Worm (Caenorhabditis elegans): ENCODE measurements around the gene fip-1.

fip-1 gene

DNA sequence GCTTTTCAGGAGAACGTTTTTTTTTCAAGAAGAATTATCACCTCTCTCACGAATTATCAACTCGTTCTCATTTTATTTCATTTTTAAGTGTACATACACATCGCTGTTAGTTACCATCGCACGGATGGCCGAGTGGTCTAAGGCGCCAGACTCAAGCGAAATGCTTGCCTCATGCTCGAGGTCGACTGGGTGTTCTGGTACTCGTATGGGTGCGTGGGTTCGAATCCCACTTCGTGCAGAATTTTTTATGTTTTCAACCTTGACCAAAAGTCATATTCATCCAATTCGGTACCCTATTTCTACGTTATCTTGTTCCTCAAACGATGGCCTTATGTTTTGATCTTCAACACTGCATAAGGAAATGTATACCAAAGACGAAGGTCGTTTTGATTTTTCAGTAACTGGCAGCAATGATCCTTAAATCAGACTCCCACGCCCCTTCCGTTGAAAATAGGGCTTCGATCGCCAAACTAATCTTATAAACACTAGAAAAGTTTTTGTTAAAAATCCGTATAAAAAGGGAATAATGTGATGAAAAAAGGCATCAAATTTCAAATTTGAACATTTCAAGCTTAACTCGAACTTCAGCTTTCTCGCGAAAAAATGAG lies at the start of gene fip-1 (continued):
- no peak for TF ChIP-seq ces-1 (GFP tag; optimal IDR thresholded peaks at IDR 0.05)
- TF ChIP-seq ztf-7 (tag; optimal IDR thresholded peaks at IDR 0.05) = no peak
- TF ChIP-seq F49E8.2 (tag; optimal IDR thresholded peaks at IDR 0.05; ENCODE audit: borderline replicate concordance) = no peak
- TF ChIP-seq Y75B8A.6 (GFP tag; IDR thresholded peaks at IDR 0.05) = no peak
- no peak for TF ChIP-seq unc-39 (tag; optimal IDR thresholded peaks at IDR 0.05)
- TF ChIP-seq hif-1 (tag; optimal IDR thresholded peaks at IDR 0.05) = no peak
- TF ChIP-seq lim-7 (GFP tag; IDR thresholded peaks at IDR 0.05) = peak; percentile 89
- no peak for TF ChIP-seq zip-2 (tag; optimal IDR thresholded peaks at IDR 0.05)
- TF ChIP-seq tra-1 (GFP tag; IDR thresholded peaks at IDR 0.05) = peak; percentile 70; the same call in 1 of the 2 replicates
- peak; percentile 91 for TF ChIP-seq dmd-8 (GFP tag; IDR thresholded peaks at IDR 0.05)
- no peak for TF ChIP-seq mdt-29 (GFP tag; IDR thresholded peaks at IDR 0.05)
- no peak for TF ChIP-seq lsy-2 (tag; optimal IDR thresholded peaks at IDR 0.05)
- peak; percentile 41 for TF ChIP-seq hmg-1.1 (GFP tag; IDR thresholded peaks at IDR 0.05)
- peak; percentile 26 for TF ChIP-seq nhr-102 (tag; optimal IDR thresholded peaks at IDR 0.05)
- no peak for TF ChIP-seq nhr-28 (tag; optimal IDR thresholded peaks at IDR 0.05)
- TF ChIP-seq egl-43 (GFP tag; IDR thresholded peaks at IDR 0.05) = no peak
- TF ChIP-seq nhr-76 (tag; optimal IDR thresholded peaks at IDR 0.05) = no peak
- TF ChIP-seq F26F4.8 (GFP tag; conservative IDR thresholded peaks at IDR 0.05) = peak; percentile 84
- TF ChIP-seq nhr-77 (tag; optimal IDR thresholded peaks at IDR 0.05) = no peak
- peak; percentile 73 for TF ChIP-seq lin-38 (GFP tag; IDR thresholded peaks at IDR 0.05)
- TF ChIP-seq pha-4 (GFP tag; IDR thresholded peaks at IDR 0.05) = peak; percentile 80
- no peak for TF ChIP-seq pha-4 (tag; optimal IDR thresholded peaks at IDR 0.05)
- TF ChIP-seq Y105C5A.15 (GFP tag; IDR thresholded peaks at IDR 0.05) = no peak
- TF ChIP-seq spr-3 (GFP tag; optimal IDR thresholded peaks at IDR 0.05) = no peak
- TF ChIP-seq hlh-11 (tag; optimal IDR thresholded peaks at IDR 0.05) = no peak
- TF ChIP-seq rbr-2 (tag; optimal IDR thresholded peaks at IDR 0.05) = peak; percentile 15
- peak; percentile 5 for TF ChIP-seq lir-3 (tag; optimal IDR thresholded peaks at IDR 0.05)
- TF ChIP-seq lin-13 (GFP tag; optimal IDR thresholded peaks at IDR 0.05) = peak; percentile 16
- 0 out of 2 replicates have a peak, but pooled peaks have one; percentile 49 for TF ChIP-seq ceh-44 (GFP tag; IDR thresholded peaks at IDR 0.05)
- TF ChIP-seq ctbp-1 (GFP tag; IDR thresholded peaks at IDR 0.05) = 0 out of 2 replicates have a peak, but pooled peaks have one; percentile 39
- no peak for TF ChIP-seq nhr-111 (GFP tag; optimal IDR thresholded peaks at IDR 0.05)
- peak; percentile 23; the same call in 1 of the 2 replicates for TF ChIP-seq dmd-6 (GFP tag; IDR thresholded peaks at IDR 0.05)
- TF ChIP-seq madf-9 (GFP tag; conservative IDR thresholded peaks at IDR 0.05) = 0 out of 2 replicates have a peak, but pooled peaks have one; percentile 57
- TF ChIP-seq lin-15B (tag; optimal IDR thresholded peaks at IDR 0.05) = no peak
- TF ChIP-seq ZK337.2 (GFP tag; IDR thresholded peaks at IDR 0.05) = peak; percentile 77
- TF ChIP-seq madf-5 (GFP tag; IDR thresholded peaks at IDR 0.05) = peak; percentile 40 to 69; a peak in 1 of 4 replicates
- TF ChIP-seq set-16 (GFP tag; IDR thresholded peaks at IDR 0.05) = no peak
- peak; percentile 48; the same call in 1 of the 2 replicates for TF ChIP-seq nhr-42 (GFP tag; IDR thresholded peaks at IDR 0.05)
- no peak for TF ChIP-seq ztf-11 (tag; optimal IDR thresholded peaks at IDR 0.05)
- TF ChIP-seq mep-1 (tag; optimal IDR thresholded peaks at IDR 0.05) = peak; percentile 21
- TF ChIP-seq saeg-2 (GFP tag; IDR thresholded peaks at IDR 0.05) = no peak
- no peak for TF ChIP-seq sdz-12 (GFP tag; optimal IDR thresholded peaks at IDR 0.05)
- TF ChIP-seq zfp-3 (GFP tag; conservative IDR thresholded peaks at IDR 0.05) = 0 out of 2 replicates have a peak, but pooled peaks have one; percentile 40
- TF ChIP-seq nhr-10 (tag; optimal IDR thresholded peaks at IDR 0.05) = no peak
- TF ChIP-seq nhr-11 (tag; optimal IDR thresholded peaks at IDR 0.05) = no peak
- no peak for TF ChIP-seq mxl-3 (GFP tag; optimal IDR thresholded peaks at IDR 0.05)
- TF ChIP-seq ZK546.5 (tag; optimal IDR thresholded peaks at IDR 0.05) = no peak
- no peak for TF ChIP-seq F37D6.2 (tag; optimal IDR thresholded peaks at IDR 0.05)
- no peak for TF ChIP-seq nhr-237 (tag; optimal IDR thresholded peaks at IDR 0.05)
- TF ChIP-seq ceh-82 (tag; optimal IDR thresholded peaks at IDR 0.05) = no peak
- peak; percentile 72 for TF ChIP-seq arid-1 (GFP tag; conservative IDR thresholded peaks at IDR 0.05)
